Fruit fly (Drosophila melanogaster) whole organism, embryonic: Measurements from ENCODE around the gene Ythdc1.

Experiments
- Antp ChIP-seq: fragments of 200-800 bp; sonication (Bioruptor generic); optimal IDR thresholded peaks from 3 replicates; lab custom pipeline; 2016; ENCODE audit warnings: missing biosample characterization, missing genetic modification characterization
- CG12155 ChIP-seq: fragments of 200-800 bp; sonication (Bioruptor generic); optimal IDR thresholded peaks from 3 replicates; lab custom pipeline; 2016; ENCODE audit warnings: missing biosample characterization, missing genetic modification characterization
- CG13424 ChIP-seq: fragments of 200-800 bp; sonication (Bioruptor generic); optimal IDR thresholded peaks from 2 replicates; lab custom pipeline; 2019; ENCODE audit warnings: missing biosample characterization, mild to moderate bottlenecking, missing genetic modification characterization, moderate library complexity
- CG13894 ChIP-seq: fragments of 200-800 bp; sonication (Bioruptor generic); optimal IDR thresholded peaks from 3 replicates; lab custom pipeline; 2018; ENCODE audit warnings: missing biosample characterization, mild to moderate bottlenecking, missing genetic modification characterization, moderate library complexity
- CG16815 ChIP-seq: fragments of 200-800 bp; sonication (Bioruptor generic); optimal IDR thresholded peaks from 3 replicates; lab custom pipeline; 2017; ENCODE audit warnings: missing biosample characterization, mild to moderate bottlenecking, missing genetic modification characterization
- CG17385 ChIP-seq: fragments of 200-800 bp; sonication (Bioruptor generic); optimal IDR thresholded peaks from 3 replicates; lab custom pipeline; 2018; ENCODE audit warnings: missing biosample characterization, mild to moderate bottlenecking, missing genetic modification characterization
- CG17829 ChIP-seq: fragments of 200-800 bp; optimal IDR thresholded peaks from 2 replicates; lab custom pipeline; 2019; ENCODE audit warnings: missing biosample characterization, mild to moderate bottlenecking, missing genetic modification characterization, moderate library complexity
- CG1792 ChIP-seq: fragments of 200-800 bp; sonication (Bioruptor generic); optimal IDR thresholded peaks from 2 replicates; lab custom pipeline; 2016; ENCODE audit warnings: missing biosample characterization, missing genetic modification characterization
- CG30403 ChIP-seq: fragments of 200-800 bp; sonication (Bioruptor generic); optimal IDR thresholded peaks from 3 replicates; lab custom pipeline; 2016; ENCODE audit warnings: missing biosample characterization, missing genetic modification characterization
- CG30431 ChIP-seq: fragments of 200-800 bp; sonication (Bioruptor generic); optimal IDR thresholded peaks from 2 replicates; lab custom pipeline; 2017; ENCODE audit warnings: missing biosample characterization, missing genetic modification characterization
- CG4617 ChIP-seq: fragments of 200-800 bp; sonication (Bioruptor generic); optimal IDR thresholded peaks from 3 replicates; lab custom pipeline; 2016; ENCODE audit warnings: missing biosample characterization, missing genetic modification characterization, borderline replicate concordance
- CG5953 ChIP-seq: fragments of 200-800 bp; sonication (Bioruptor generic); IDR thresholded peaks from 2 replicates; pipeline ENCODE4 v1.3.6; 2022; ENCODE audit warnings: missing biosample characterization, missing genetic modification characterization
- CG6813 ChIP-seq: fragments of 200-800 bp; sonication (Bioruptor generic); optimal IDR thresholded peaks from 2 replicates; lab custom pipeline; 2017; ENCODE audit warnings: missing biosample characterization, missing genetic modification characterization, mild to moderate bottlenecking, moderate library complexity, missing genetic modification reagents
- CG6854 ChIP-seq: fragments of 200-800 bp; sonication (Bioruptor generic); optimal IDR thresholded peaks from 3 replicates; lab custom pipeline; 2017; ENCODE audit warnings: missing biosample characterization, mild to moderate bottlenecking, missing genetic modification characterization
- CG7839 ChIP-seq: fragments of 200-800 bp; sonication (Bioruptor generic); optimal IDR thresholded peaks from 3 replicates; lab custom pipeline; 2018; ENCODE audit warnings: missing biosample characterization, mild to moderate bottlenecking, missing genetic modification characterization, moderate library complexity
- CG9932 ChIP-seq: fragments of 200-800 bp; sonication (Bioruptor generic); IDR thresholded peaks from 2 replicates; pipeline ENCODE4 v1.3.6; 2022; ENCODE audit warnings: missing biosample characterization, missing genetic modification characterization
- Deaf1 ChIP-seq: fragments of 200-800 bp; optimal IDR thresholded peaks from 3 replicates; lab custom pipeline; 2019; ENCODE audit warnings: missing biosample characterization, mild to moderate bottlenecking, missing genetic modification characterization, moderate library complexity
- Dek ChIP-seq: fragments of 200-800 bp; sonication (Bioruptor generic); optimal IDR thresholded peaks from 3 replicates; lab custom pipeline; 2019; ENCODE audit warnings: missing biosample characterization, mild to moderate bottlenecking, missing genetic modification characterization, moderate library complexity
- Dp ChIP-seq: fragments of 200-800 bp; sonication (Bioruptor generic); optimal IDR thresholded peaks from 2 replicates; lab custom pipeline; 2018; ENCODE audit warnings: missing biosample characterization, mild to moderate bottlenecking, missing genetic modification characterization, moderate library complexity
- Dref ChIP-seq: fragments of 200-800 bp; sonication (Bioruptor generic); IDR thresholded peaks from 2 replicates; pipeline ENCODE4 v1.3.6; 2022; ENCODE audit warnings: missing biosample characterization, missing genetic modification characterization
- ERR ChIP-seq: fragments of 200-800 bp; sonication (Bioruptor generic); optimal IDR thresholded peaks from 2 replicates; lab custom pipeline; 2016; ENCODE audit warnings: missing biosample characterization, missing genetic modification characterization
- Fer2 ChIP-seq: fragments of 200-800 bp; sonication (Bioruptor generic); optimal IDR thresholded peaks from 2 replicates; lab custom pipeline; 2018; ENCODE audit warnings: missing biosample characterization, mild to moderate bottlenecking, missing genetic modification characterization, moderate library complexity
- GATAe ChIP-seq: fragments of 200-800 bp; sonication (Bioruptor generic); conservative IDR thresholded peaks from 2 replicates; pipeline ENCODE4 v1.3.6; 2022; ENCODE audit warnings: missing biosample characterization, missing genetic modification characterization
- MBD-R2 ChIP-seq: fragments of 200-800 bp; sonication (Bioruptor generic); IDR thresholded peaks from 2 replicates; pipeline ENCODE4 v1.3.6; 2022; ENCODE audit warnings: missing biosample characterization, missing genetic modification characterization
- Ptx1 ChIP-seq: fragments of 200-800 bp; sonication (Bioruptor generic); IDR thresholded peaks from 2 replicates; pipeline ENCODE4 v1.3.6; 2022; ENCODE audit warnings: missing biosample characterization, missing genetic modification characterization
- Rfx ChIP-seq: fragments of 200-800 bp; sonication (Bioruptor generic); IDR thresholded peaks from 2 replicates; pipeline ENCODE4 v1.3.6; 2022; ENCODE audit warnings: missing biosample characterization, missing genetic modification characterization
- Trl ChIP-seq, 3 experiments: fragments of >200 bp in 2 of 3; fragments of 200-800 bp in 1 of 3; sonication (Bioruptor generic) in 1 of 3; optimal IDR thresholded peaks; 2 replicates in 1 of 3; 3 replicates in 2 of 3; lab custom pipeline; 2016 to 2017; ENCODE audit warnings: missing biosample characterization in 1 of 3, missing genetic modification characterization in 1 of 3
- ap ChIP-seq: fragments of 200-800 bp; sonication (Bioruptor generic); IDR thresholded peaks from 2 replicates; pipeline ENCODE4 v1.3.6; 2022; ENCODE audit warnings: missing biosample characterization, missing genetic modification characterization
- ato ChIP-seq: fragments of 200-800 bp; sonication (Bioruptor generic); IDR thresholded peaks from 2 replicates; pipeline ENCODE4 v1.3.6; 2022; ENCODE audit warnings: missing biosample characterization, missing genetic modification characterization; ENCODE audit not compliant: partially characterized antibody
- bowl ChIP-seq: fragments of 200-800 bp; sonication (Bioruptor generic); IDR thresholded peaks from 2 replicates; pipeline ENCODE4 v1.3.6; 2022; ENCODE audit warnings: missing biosample characterization, missing genetic modification characterization
- chn ChIP-seq: fragments of 200-800 bp; sonication (Bioruptor generic); optimal IDR thresholded peaks from 2 replicates; lab custom pipeline; 2016; ENCODE audit warnings: missing biosample characterization, missing genetic modification characterization
- ci ChIP-seq: fragments of 200-800 bp; sonication (Bioruptor generic); IDR thresholded peaks from 3 replicates; pipeline ENCODE4 v1.3.6; 2022; ENCODE audit warnings: missing biosample characterization, missing genetic modification characterization
- dan ChIP-seq: fragments of 200-800 bp; sonication (Bioruptor generic); IDR thresholded peaks from 2 replicates; pipeline ENCODE4 v1.3.6; 2022; ENCODE audit warnings: missing biosample characterization, missing genetic modification characterization
- dimm ChIP-seq: fragments of 200-800 bp; sonication (Bioruptor generic); IDR thresholded peaks from 2 replicates; pipeline ENCODE4 v1.3.6; 2022; ENCODE audit warnings: missing biosample characterization, missing genetic modification characterization
- en ChIP-seq: fragments of 200-800 bp; sonication (Bioruptor generic); optimal IDR thresholded peaks from 2 replicates; lab custom pipeline; 2016; ENCODE audit warnings: missing biosample characterization, missing genetic modification characterization
- gsb ChIP-seq: fragments of 200-800 bp; sonication (Bioruptor generic); IDR thresholded peaks from 2 replicates; pipeline ENCODE4 v1.3.6; 2022; ENCODE audit warnings: missing biosample characterization, missing genetic modification characterization
- her ChIP-seq: fragments of 200-800 bp; sonication (Bioruptor generic); optimal IDR thresholded peaks from 2 replicates; lab custom pipeline; 2016; ENCODE audit warnings: missing biosample characterization, missing genetic modification characterization
- inv ChIP-seq: fragments of 200-800 bp; sonication (Bioruptor generic); IDR thresholded peaks from 2 replicates; pipeline ENCODE4 v1.3.6; 2022; ENCODE audit warnings: missing biosample characterization, missing genetic modification characterization; ENCODE audit not compliant: partially characterized antibody
- lilli ChIP-seq: fragments of 200-800 bp; sonication (Bioruptor generic); optimal IDR thresholded peaks from 3 replicates; lab custom pipeline; 2016; ENCODE audit warnings: missing biosample characterization, missing genetic modification characterization
- maf-S ChIP-seq: fragments of 200-800 bp; sonication (Bioruptor generic); optimal IDR thresholded peaks from 2 replicates; lab custom pipeline; 2016; ENCODE audit warnings: missing biosample characterization, missing genetic modification characterization
- nerfin-1 ChIP-seq: fragments of 200-800 bp; sonication (Bioruptor generic); optimal IDR thresholded peaks from 3 replicates; lab custom pipeline; 2019; ENCODE audit warnings: missing biosample characterization, mild to moderate bottlenecking, missing genetic modification characterization, moderate library complexity
- psq ChIP-seq: fragments of 200-800 bp; sonication (Bioruptor generic); optimal IDR thresholded peaks from 2 replicates; lab custom pipeline; 2017; ENCODE audit warnings: missing biosample characterization, missing genetic modification characterization
- salm ChIP-seq: fragments of 200-800 bp; sonication (Bioruptor generic); optimal IDR thresholded peaks from 2 replicates; lab custom pipeline; 2018; ENCODE audit warnings: missing biosample characterization, mild to moderate bottlenecking, missing genetic modification characterization
- sima ChIP-seq: fragments of 200-800 bp; sonication (Bioruptor generic); optimal IDR thresholded peaks from 2 replicates; lab custom pipeline; 2016; ENCODE audit warnings: missing biosample characterization, missing genetic modification characterization
- slbo ChIP-seq: fragments of 200-800 bp; sonication (Bioruptor generic); IDR thresholded peaks from 2 replicates; pipeline ENCODE4 v1.3.6; 2022; ENCODE audit warnings: missing biosample characterization, missing genetic modification characterization
- tgo ChIP-seq: fragments of 200-800 bp; sonication (Bioruptor generic); IDR thresholded peaks from 3 replicates; pipeline ENCODE4 v1.3.6; 2022; ENCODE audit warnings: missing biosample characterization, missing genetic modification characterization
- twi ChIP-seq: fragments of 200-800 bp; optimal IDR thresholded peaks from 2 replicates; lab custom pipeline; 2019; ENCODE audit warnings: missing biosample characterization, mild to moderate bottlenecking, missing genetic modification characterization, moderate library complexity
- tx ChIP-seq: fragments of 200-800 bp; sonication (Bioruptor generic); optimal IDR thresholded peaks from 2 replicates; lab custom pipeline; 2016; ENCODE audit warnings: missing biosample characterization, missing genetic modification characterization
- unpg ChIP-seq: fragments of 200-800 bp; sonication (Bioruptor generic); optimal IDR thresholded peaks from 3 replicates; lab custom pipeline; 2018; ENCODE audit warnings: missing biosample characterization, mild to moderate bottlenecking, missing genetic modification characterization, moderate library complexity
- wek ChIP-seq: fragments of 200-800 bp; sonication (Bioruptor generic); optimal IDR thresholded peaks from 3 replicates; lab custom pipeline; 2018; ENCODE audit warnings: missing biosample characterization, mild to moderate bottlenecking, missing genetic modification characterization, moderate library complexity
- z ChIP-seq: fragments of 200-800 bp; sonication (Bioruptor generic); IDR thresholded peaks from 3 replicates; pipeline ENCODE4 v1.3.6; 2022; ENCODE audit warnings: missing biosample characterization, missing genetic modification characterization

The Ythdc1 gene

dm6 chr3L:3396056-3396455 lies 22.1 kb upstream of the Ythdc1 start (continued):
- TF ChIP-seq twi (tag; lab: Kevin White, UChicago) = peak; percentile 90
- peak; percentile 32 for TF ChIP-seq psq (GFP tag; lab: Kevin White, UChicago)
- 0 out of 2 replicates have a peak, but pooled peaks have one; percentile 52 for TF ChIP-seq dimm (GFP tag; lab: Robert Waterston, UW)
- peak; percentile 91 for TF ChIP-seq CG13424 (tag; lab: Kevin White, UChicago)
- peak; percentile 63 for TF ChIP-seq Deaf1 (tag; lab: Kevin White, UChicago)
- peak; percentile 83 for TF ChIP-seq salm (tag; lab: Kevin White, UChicago)
- TF ChIP-seq nerfin-1 (tag; lab: Kevin White, UChicago) = peak; percentile 93
- peak; percentile 90 for TF ChIP-seq CG7839
- peak; percentile 48; the same call in 1 of the 2 replicates for TF ChIP-seq CG5953
- TF ChIP-seq CG17829 (tag; lab: Kevin White, UChicago) = peak; percentile 97
- TF ChIP-seq maf-S (GFP tag; lab: Kevin White, UChicago) = peak; percentile 58
- TF ChIP-seq wek (GFP tag; lab: Kevin White, UChicago) = peak; percentile 43
- peak; percentile 62 for TF ChIP-seq CG12155
- no peak for TF ChIP-seq MBD-R2 (GFP tag; lab: Robert Waterston, UW)
- TF ChIP-seq lilli (GFP tag; lab: Kevin White, UChicago) = peak; percentile 59
- TF ChIP-seq en = peak; percentile 49
- TF ChIP-seq bowl (GFP tag; lab: Robert Waterston, UW) = no peak
- no peak for TF ChIP-seq her (GFP tag; lab: Kevin White, UChicago)
- TF ChIP-seq Dek = peak; percentile 34
- peak; percentile 53 for TF ChIP-seq CG1792 (GFP tag; lab: Kevin White, UChicago)
- TF ChIP-seq ci (GFP tag; lab: Robert Waterston, UW) = peak; percentile 95
- peak; percentile 72 for TF ChIP-seq Antp (GFP tag; lab: Kevin White, UChicago)
- no peak for TF ChIP-seq Dp
- TF ChIP-seq slbo (GFP tag; lab: Robert Waterston, UW) = peak; percentile 26; the same call in 1 of the 2 replicates
- TF ChIP-seq Rfx (GFP tag; lab: Robert Waterston, UW) = 0 out of 2 replicates have a peak, but pooled peaks have one; percentile 21
- TF ChIP-seq Fer2 (tag; lab: Kevin White, UChicago) = peak; percentile 28
- peak; percentile 85 for TF ChIP-seq CG16815 (GFP tag; lab: Kevin White, UChicago)
- peak; percentile 54 for TF ChIP-seq CG4617 (GFP tag; lab: Kevin White, UChicago)
- TF ChIP-seq Dref = no peak
- peak; percentile 77 for TF ChIP-seq Ptx1
- peak; percentile 55 for TF ChIP-seq ERR (GFP tag; lab: Kevin White, UChicago)
- peak; percentile 74 for TF ChIP-seq CG30431 (GFP tag; lab: Kevin White, UChicago)
- TF ChIP-seq CG6854 = peak; percentile 34
- peak; percentile 47 for TF ChIP-seq tx (GFP tag; lab: Kevin White, UChicago)
- TF ChIP-seq CG6813 (GFP tag; lab: Kevin White, UChicago) = peak; percentile 68
- TF ChIP-seq z (GFP tag; lab: Robert Waterston, UW) = 0 out of 3 replicates have a peak, but pooled peaks have one; percentile 35
- TF ChIP-seq CG17385 (GFP tag; lab: Kevin White, UChicago) = peak; percentile 84
- TF ChIP-seq unpg (GFP tag; lab: Kevin White, UChicago) = peak; percentile 92
- TF ChIP-seq ato (GFP tag; lab: Robert Waterston, UW) = no peak
- TF ChIP-seq inv (GFP tag; lab: Robert Waterston, UW) = no peak
- TF ChIP-seq GATAe = no peak
- no peak for TF ChIP-seq gsb (GFP tag; lab: Robert Waterston, UW)
- TF ChIP-seq CG13894 (tag; lab: Kevin White, UChicago) = no peak
- peak; percentile 69 for TF ChIP-seq tgo
- peak; percentile 82 for TF ChIP-seq CG30403 (GFP tag; lab: Kevin White, UChicago)
- no peak for TF ChIP-seq Trl (optimal IDR thresholded peaks at IDR 0.05; lab: Kevin White, UChicago)
- peak; percentile 75 for TF ChIP-seq Trl (GFP tag; optimal IDR thresholded peaks at IDR 0.05; lab: Kevin White, UChicago)
- TF ChIP-seq CG9932 (GFP tag; lab: Robert Waterston, UW) = no peak
- peak; percentile 42 for TF ChIP-seq sima (GFP tag; lab: Kevin White, UChicago)
- peak; percentile 91 for TF ChIP-seq chn (GFP tag; lab: Kevin White, UChicago)
- peak; percentile 68; the same call in 1 of the 2 replicates for TF ChIP-seq dan (GFP tag; lab: Robert Waterston, UW)
- peak; percentile 77 for TF ChIP-seq ap (GFP tag; lab: Robert Waterston, UW)
